Fruit fly (Drosophila melanogaster) whole organism, embryonic: ENCODE data around the gene CG17377.
A peak's percentile ranks its signal among the peaks of the same experiment; 100 is the strongest.

Experiments used
- Aef1 ChIP-seq: fragments of 200-800 bp; sonication (Bioruptor generic); IDR thresholded peaks from 3 replicates; pipeline ENCODE4 v1.3.6; 2022; ENCODE audit warnings: missing biosample characterization, missing genetic modification characterization
- Atf3 ChIP-seq: fragments of 200-800 bp; sonication (Bioruptor generic); optimal IDR thresholded peaks from 3 replicates; lab custom pipeline; 2016; ENCODE audit warnings: missing biosample characterization, missing genetic modification characterization
- BtbVII ChIP-seq: fragments of 200-800 bp; sonication (Bioruptor generic); optimal IDR thresholded peaks from 3 replicates; lab custom pipeline; 2017; ENCODE audit warnings: missing biosample characterization, mild to moderate bottlenecking, missing genetic modification characterization
- CG10543 ChIP-seq: fragments of 200-800 bp; sonication (Bioruptor generic); optimal IDR thresholded peaks from 3 replicates; lab custom pipeline; 2017; ENCODE audit warnings: missing biosample characterization, mild to moderate bottlenecking, missing genetic modification characterization, moderate library complexity
- CG11456 ChIP-seq: fragments of 200-800 bp; sonication (Bioruptor generic); IDR thresholded peaks from 3 replicates; pipeline ENCODE4 v1.3.6; 2022; ENCODE audit warnings: missing biosample characterization, missing genetic modification characterization
- CG12299 ChIP-seq: fragments of 200-800 bp; sonication (Bioruptor generic); optimal IDR thresholded peaks from 2 replicates; lab custom pipeline; 2018; ENCODE audit warnings: missing biosample characterization, mild to moderate bottlenecking, missing genetic modification characterization
- CG12391 ChIP-seq: fragments of 200-800 bp; sonication (Bioruptor generic); optimal IDR thresholded peaks from 3 replicates; lab custom pipeline; 2018; ENCODE audit warnings: missing biosample characterization, mild to moderate bottlenecking, missing genetic modification characterization, moderate library complexity
- CG14667 ChIP-seq: fragments of 200-800 bp; sonication (Bioruptor generic); IDR thresholded peaks from 2 replicates; pipeline ENCODE4 v1.3.6; 2022; ENCODE audit warnings: missing biosample characterization, missing genetic modification characterization
- CG15269 ChIP-seq: fragments of 200-800 bp; sonication (Bioruptor generic); optimal IDR thresholded peaks from 2 replicates; lab custom pipeline; 2018; ENCODE audit warnings: missing biosample characterization, mild to moderate bottlenecking, missing genetic modification characterization, moderate library complexity
- CG15514 ChIP-seq: fragments of 200-800 bp; sonication (Bioruptor generic); optimal IDR thresholded peaks from 3 replicates; lab custom pipeline; 2017; ENCODE audit warnings: missing biosample characterization, missing genetic modification characterization, mild to moderate bottlenecking, moderate library complexity, missing genetic modification reagents
- CG17328 ChIP-seq: fragments of 200-800 bp; sonication (Bioruptor generic); IDR thresholded peaks from 2 replicates; pipeline ENCODE4 v1.3.6; 2022; ENCODE audit warnings: missing biosample characterization, missing genetic modification characterization
- CG1792 ChIP-seq: fragments of 200-800 bp; sonication (Bioruptor generic); optimal IDR thresholded peaks from 2 replicates; lab custom pipeline; 2016; ENCODE audit warnings: missing biosample characterization, missing genetic modification characterization
- CG2712 ChIP-seq: fragments of 200-800 bp; optimal IDR thresholded peaks from 3 replicates; lab custom pipeline; 2019; ENCODE audit warnings: missing biosample characterization, mild to moderate bottlenecking, missing genetic modification characterization, moderate library complexity
- CG31365 ChIP-seq: fragments of 200-800 bp; sonication (Bioruptor generic); optimal IDR thresholded peaks from 2 replicates; lab custom pipeline; 2018; ENCODE audit warnings: missing biosample characterization, mild to moderate bottlenecking, missing genetic modification characterization
- CG31388 ChIP-seq: fragments of 200-800 bp; sonication (Bioruptor generic); optimal IDR thresholded peaks from 2 replicates; lab custom pipeline; 2016; ENCODE audit warnings: missing biosample characterization, missing genetic modification characterization
- CG31441 ChIP-seq: fragments of 200-800 bp; sonication (Bioruptor generic); IDR thresholded peaks from 2 replicates; pipeline ENCODE4 v1.3.6; 2022; ENCODE audit warnings: missing biosample characterization, missing genetic modification characterization
- CG32767 ChIP-seq: fragments of 200-800 bp; sonication (Bioruptor generic); IDR thresholded peaks from 2 replicates; pipeline ENCODE4 v1.3.6; 2022; ENCODE audit warnings: missing biosample characterization, missing genetic modification characterization
- CG34422 ChIP-seq: fragments of 200-800 bp; sonication (Bioruptor generic); IDR thresholded peaks from 3 replicates; pipeline ENCODE4 v1.3.6; 2022; ENCODE audit warnings: missing biosample characterization, missing genetic modification characterization
- CG3726 ChIP-seq: fragments of 200-800 bp; sonication (Bioruptor generic); IDR thresholded peaks from 3 replicates; pipeline ENCODE4, ENCODE4 v1.3.6; 2022; ENCODE audit warnings: missing biosample characterization, missing genetic modification characterization
- CG6813 ChIP-seq: fragments of 200-800 bp; sonication (Bioruptor generic); optimal IDR thresholded peaks from 2 replicates; lab custom pipeline; 2017; ENCODE audit warnings: missing biosample characterization, missing genetic modification characterization, mild to moderate bottlenecking, moderate library complexity, missing genetic modification reagents
- CG7556 ChIP-seq: fragments of 200-800 bp; sonication (Bioruptor generic); optimal IDR thresholded peaks from 2 replicates; lab custom pipeline; 2017; ENCODE audit warnings: missing biosample characterization, mild to moderate bottlenecking, missing genetic modification characterization
- ERR ChIP-seq: fragments of 200-800 bp; sonication (Bioruptor generic); optimal IDR thresholded peaks from 2 replicates; lab custom pipeline; 2016; ENCODE audit warnings: missing biosample characterization, missing genetic modification characterization
- Elba2 ChIP-seq: fragments of 200-800 bp; sonication (Bioruptor generic); optimal IDR thresholded peaks from 3 replicates; lab custom pipeline; 2016; ENCODE audit warnings: missing biosample characterization, missing genetic modification characterization
- GATAe ChIP-seq: fragments of 200-800 bp; sonication (Bioruptor generic); conservative IDR thresholded peaks from 2 replicates; pipeline ENCODE4 v1.3.6; 2022; ENCODE audit warnings: missing biosample characterization, missing genetic modification characterization
- Gsc ChIP-seq: fragments of 200-800 bp; sonication (Bioruptor generic); IDR thresholded peaks from 2 replicates; pipeline ENCODE4 v1.3.6; 2022; ENCODE audit warnings: missing biosample characterization, missing genetic modification characterization
- HLH4C ChIP-seq: fragments of 200-800 bp; sonication (Bioruptor generic); IDR thresholded peaks from 3 replicates; pipeline ENCODE4 v1.3.6; 2022; ENCODE audit warnings: missing biosample characterization, missing genetic modification characterization; ENCODE audit not compliant: partially characterized antibody
- Hsf ChIP-seq: fragments of 200-800 bp; sonication (Bioruptor generic); optimal IDR thresholded peaks from 3 replicates; lab custom pipeline; 2016; ENCODE audit warnings: missing biosample characterization, missing genetic modification characterization
- MESR4 ChIP-seq: fragments of 200-800 bp; sonication (Bioruptor generic); optimal IDR thresholded peaks from 2 replicates; lab custom pipeline; 2018; ENCODE audit warnings: missing biosample characterization, mild to moderate bottlenecking, missing genetic modification characterization, moderate library complexity
- Ptx1 ChIP-seq: fragments of 200-800 bp; sonication (Bioruptor generic); IDR thresholded peaks from 2 replicates; pipeline ENCODE4 v1.3.6; 2022; ENCODE audit warnings: missing biosample characterization, missing genetic modification characterization
- Rfx ChIP-seq: fragments of 200-800 bp; sonication (Bioruptor generic); IDR thresholded peaks from 2 replicates; pipeline ENCODE4 v1.3.6; 2022; ENCODE audit warnings: missing biosample characterization, missing genetic modification characterization
- Ssrp ChIP-seq: fragments of 200-800 bp; sonication (Bioruptor generic); optimal IDR thresholded peaks from 2 replicates; lab custom pipeline; 2018; ENCODE audit warnings: missing biosample characterization, mild to moderate bottlenecking, missing genetic modification characterization, moderate library complexity
- br ChIP-seq: fragments of >200 bp; optimal IDR thresholded peaks from 2 replicates; lab custom pipeline; 2017
- cad ChIP-seq: fragments of >200 bp; optimal IDR thresholded peaks from 2 replicates; lab custom pipeline; 2017; ENCODE audit warnings: missing biosample characterization, missing genetic modification characterization
- cas ChIP-seq: fragments of 200-800 bp; sonication (Bioruptor generic); IDR thresholded peaks from 2 replicates; pipeline ENCODE4 v1.3.6; 2022; ENCODE audit warnings: missing biosample characterization, missing genetic modification characterization
- chn ChIP-seq: fragments of 200-800 bp; sonication (Bioruptor generic); optimal IDR thresholded peaks from 2 replicates; lab custom pipeline; 2016; ENCODE audit warnings: missing biosample characterization, missing genetic modification characterization
- dysf ChIP-seq: fragments of 200-800 bp; sonication (Bioruptor generic); IDR thresholded peaks from 3 replicates; pipeline ENCODE4 v1.3.6; 2022; ENCODE audit warnings: missing biosample characterization, missing genetic modification characterization
- emc ChIP-seq: fragments of 200-800 bp; sonication (Bioruptor generic); optimal IDR thresholded peaks from 2 replicates; lab custom pipeline; 2016; ENCODE audit warnings: missing biosample characterization, missing genetic modification characterization
- gem ChIP-seq: fragments of 200-800 bp; sonication (Bioruptor generic); optimal IDR thresholded peaks from 2 replicates; lab custom pipeline; 2019; ENCODE audit warnings: missing biosample characterization, mild to moderate bottlenecking, missing genetic modification characterization, moderate library complexity
- gfzf ChIP-seq: fragments of 200-800 bp; sonication (Bioruptor generic); optimal IDR thresholded peaks from 2 replicates; lab custom pipeline; 2016; ENCODE audit warnings: missing biosample characterization, mild to moderate bottlenecking, missing genetic modification characterization, moderate library complexity
- knrl ChIP-seq: fragments of 200-800 bp; sonication (Bioruptor generic); IDR thresholded peaks from 3 replicates; pipeline ENCODE4 v1.3.6; 2022; ENCODE audit warnings: missing biosample characterization, missing genetic modification characterization; ENCODE audit not compliant: partially characterized antibody
- lola ChIP-seq, 3 experiments: fragments of >200 bp in 2 of 3; fragments of 200-800 bp in 1 of 3; sonication (Bioruptor generic) in 1 of 3; optimal IDR thresholded peaks; 2 replicates each; lab custom pipeline; 2017 to 2019; ENCODE audit warnings: missing biosample characterization in 3 of 3, missing genetic modification characterization in 3 of 3, mild to moderate bottlenecking in 1 of 3, moderate library complexity in 1 of 3
- nerfin-1 ChIP-seq: fragments of 200-800 bp; sonication (Bioruptor generic); optimal IDR thresholded peaks from 3 replicates; lab custom pipeline; 2019; ENCODE audit warnings: missing biosample characterization, mild to moderate bottlenecking, missing genetic modification characterization, moderate library complexity
- pfk ChIP-seq: fragments of 200-800 bp; sonication (Bioruptor generic); optimal IDR thresholded peaks from 2 replicates; lab custom pipeline; 2018; ENCODE audit warnings: missing biosample characterization, mild to moderate bottlenecking, missing genetic modification characterization, moderate library complexity
- psq ChIP-seq: fragments of 200-800 bp; sonication (Bioruptor generic); optimal IDR thresholded peaks from 2 replicates; lab custom pipeline; 2017; ENCODE audit warnings: missing biosample characterization, missing genetic modification characterization
- ranshi ChIP-seq: fragments of 200-800 bp; sonication (Bioruptor generic); IDR thresholded peaks from 2 replicates; pipeline ENCODE4 v1.3.6; 2022; ENCODE audit warnings: missing biosample characterization, missing genetic modification characterization
- scrt ChIP-seq: fragments of 200-800 bp; sonication (Bioruptor generic); optimal IDR thresholded peaks from 2 replicates; lab custom pipeline; 2018; ENCODE audit warnings: missing biosample characterization, mild to moderate bottlenecking, missing genetic modification characterization, moderate library complexity
- sens-2 ChIP-seq: fragments of 200-800 bp; sonication (Bioruptor generic); IDR thresholded peaks from 2 replicates; pipeline ENCODE4 v1.3.6; 2022; ENCODE audit warnings: missing biosample characterization, missing genetic modification characterization
- slbo ChIP-seq: fragments of 200-800 bp; sonication (Bioruptor generic); IDR thresholded peaks from 2 replicates; pipeline ENCODE4 v1.3.6; 2022; ENCODE audit warnings: missing biosample characterization, missing genetic modification characterization
- stwl ChIP-seq: fragments of 200-800 bp; sonication (Bioruptor generic); optimal IDR thresholded peaks from 3 replicates; lab custom pipeline; 2018; ENCODE audit warnings: missing biosample characterization, mild to moderate bottlenecking, missing genetic modification characterization, moderate library complexity
- tap ChIP-seq: fragments of 200-800 bp; optimal IDR thresholded peaks from 3 replicates; lab custom pipeline; 2019; ENCODE audit warnings: missing biosample characterization, mild to moderate bottlenecking, missing genetic modification characterization, moderate library complexity
- zf30C ChIP-seq: fragments of 200-800 bp; sonication (Bioruptor generic); optimal IDR thresholded peaks from 3 replicates; lab custom pipeline; 2018; ENCODE audit warnings: missing biosample characterization, mild to moderate bottlenecking, missing genetic modification characterization

Gene CG17377

DNA sequence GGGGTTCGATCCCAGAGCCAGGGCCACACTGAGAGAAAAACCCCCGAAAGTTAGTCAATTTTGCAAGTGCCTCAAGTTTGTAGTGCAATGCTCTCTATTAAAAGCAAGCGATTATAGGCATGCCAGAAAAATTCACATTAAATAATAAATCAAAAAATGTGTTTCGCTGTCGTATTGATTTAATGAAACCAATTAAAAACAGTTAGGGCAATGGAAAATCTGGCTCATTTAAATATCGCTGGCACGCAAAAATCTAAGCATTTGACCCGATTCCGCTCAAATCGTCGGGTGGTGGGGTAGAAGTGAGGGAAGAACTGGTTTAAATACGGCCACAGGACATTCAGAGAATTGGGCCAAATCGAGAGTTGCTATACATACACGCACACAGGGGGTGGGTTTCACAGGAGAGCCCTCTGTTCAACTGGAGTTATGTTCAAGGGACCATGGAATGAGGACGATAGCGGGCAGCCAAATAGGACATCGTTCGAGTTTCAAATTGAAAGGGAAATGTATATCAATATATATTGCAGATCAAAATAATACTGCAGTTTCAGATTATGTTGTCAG, 7.6 kb downstream of the CG17377 start (continued):
- TF ChIP-seq ERR (GFP tag; lab: Kevin White, UChicago) (no peak), CG31365 (tag; lab: Kevin White, UChicago) (no peak), CG12391 (tag; lab: Kevin White, UChicago) (no peak), CG31388 (GFP tag; lab: Kevin White, UChicago) (no peak), MESR4 (GFP tag; lab: Kevin White, UChicago) (no peak), Gsc (GFP tag; lab: Robert Waterston, UW) (no peak), CG7556 (GFP tag; lab: Kevin White, UChicago) (peak; percentile 37), CG15514 (GFP tag; lab: Kevin White, UChicago) (no peak), CG14667 (GFP tag; lab: Robert Waterston, UW) (no peak), Elba2 (GFP tag; lab: Kevin White, UChicago) (no peak), sens-2 (GFP tag; lab: Robert Waterston, UW) (no peak), stwl (tag; lab: Kevin White, UChicago) (no peak), nerfin-1 (tag; lab: Kevin White, UChicago) (peak; percentile 99), BtbVII (GFP tag; lab: Kevin White, UChicago) (no peak), emc (no peak), CG1792 (GFP tag; lab: Kevin White, UChicago) (no peak), cas (GFP tag; lab: Robert Waterston, UW) (no peak), Ptx1 (no peak), zf30C (GFP tag; lab: Kevin White, UChicago) (peak; percentile 78), slbo (GFP tag; lab: Robert Waterston, UW) (peak; percentile 59), CG3726 (GFP tag; lab: Robert Waterston, UW) (no peak), CG15269 (tag; lab: Kevin White, UChicago) (peak; percentile 16), gem (tag; lab: Kevin White, UChicago) (peak; percentile 29), GATAe (no peak), scrt (peak; percentile 21), Ssrp (tag; lab: Kevin White, UChicago) (no peak), pfk (GFP tag; lab: Kevin White, UChicago) (no peak), CG2712 (tag; lab: Kevin White, UChicago) (peak; percentile 25), ranshi (no peak), Aef1 (GFP tag; lab: Robert Waterston, UW) (no peak), tap (tag; lab: Kevin White, UChicago) (no peak), CG32767 (GFP tag; lab: Robert Waterston, UW) (peak; percentile 54; the same call in 1 of the 2 replicates), CG34422 (no peak), Atf3 (GFP tag; lab: Kevin White, UChicago) (no peak), CG11456 (GFP tag; lab: Robert Waterston, UW) (no peak), CG6813 (no peak), CG10543 (GFP tag; lab: Kevin White, UChicago) (peak; percentile 29), HLH4C (no peak), knrl (GFP tag; lab: Robert Waterston, UW) (no peak), Rfx (peak; percentile 30), CG17328 (GFP tag; lab: Robert Waterston, UW) (peak; percentile 43; the same call in 1 of the 2 replicates), br (no peak), gfzf (GFP tag; lab: Kevin White, UChicago) (no peak), chn (GFP tag; lab: Kevin White, UChicago) (no peak), cad (GFP tag; lab: Kevin White, UChicago) (no peak), Hsf (GFP tag; lab: Kevin White, UChicago) (no peak), lola (GFP tag; optimal IDR thresholded peaks at IDR 0.05; lab: Kevin White, UChicago) (no peak), CG12299 (tag; lab: Kevin White, UChicago) (no peak), CG31441 (GFP tag; lab: Robert Waterston, UW) (0 out of 2 replicates have a peak, but pooled peaks have one; percentile 15), dysf (peak; percentile 41; the same call in 1 of the 3 replicates), psq (GFP tag; lab: Kevin White, UChicago) (no peak)
